Fruit fly (Drosophila melanogaster) whole organism, pupa: Measurements from ENCODE around the gene mab-21.

Experiments used
- CG10348 ChIP-seq: fragments of 200-800 bp; sonication (Bioruptor generic); IDR thresholded peaks from 2 replicates; pipeline ENCODE4 v1.3.6; 2022; ENCODE audit warnings: missing biosample characterization, missing genetic modification characterization
- CG12605 ChIP-seq: fragments of 200-800 bp; sonication (Bioruptor generic); IDR thresholded peaks from 2 replicates; pipeline ENCODE4 v1.3.6; 2022; ENCODE audit warnings: missing biosample characterization, missing genetic modification characterization
- CG13204 ChIP-seq: fragments of 200-800 bp; sonication (Bioruptor generic); optimal IDR thresholded peaks from 2 replicates; lab custom pipeline; 2018; ENCODE audit warnings: missing biosample characterization, mild to moderate bottlenecking, missing genetic modification characterization, moderate library complexity
- CG14655 ChIP-seq: fragments of 200-800 bp; sonication (Bioruptor generic); optimal IDR thresholded peaks from 3 replicates; lab custom pipeline; 2017; ENCODE audit warnings: mild to moderate bottlenecking, missing biosample characterization, missing genetic modification reagents, missing genetic modification characterization
- CG15710 ChIP-seq: fragments of 200-800 bp; sonication (Bioruptor generic); optimal IDR thresholded peaks from 2 replicates; lab custom pipeline; 2018; ENCODE audit warnings: missing biosample characterization, mild to moderate bottlenecking, missing genetic modification characterization, moderate library complexity
- CG17806 ChIP-seq: fragments of 200-800 bp; sonication (Bioruptor generic); optimal IDR thresholded peaks from 2 replicates; lab custom pipeline; 2018; ENCODE audit warnings: missing biosample characterization, mild to moderate bottlenecking, missing genetic modification characterization, moderate library complexity
- CG32121 ChIP-seq: fragments of 200-800 bp; sonication (Bioruptor generic); IDR thresholded peaks from 2 replicates; pipeline ENCODE4 v1.3.6; 2022; ENCODE audit warnings: missing biosample characterization, missing genetic modification characterization
- CG34367 ChIP-seq: fragments of 200-800 bp; sonication (Bioruptor generic); optimal IDR thresholded peaks from 2 replicates; lab custom pipeline; 2018; ENCODE audit warnings: missing biosample characterization, mild to moderate bottlenecking, missing genetic modification characterization
- CG4496 ChIP-seq: fragments of 200-800 bp; sonication (Bioruptor generic); IDR thresholded peaks from 3 replicates; pipeline ENCODE4 v1.3.6; 2022; ENCODE audit warnings: missing biosample characterization, missing genetic modification characterization
- CG8159 ChIP-seq: fragments of 200-800 bp; sonication (Bioruptor generic); optimal IDR thresholded peaks from 3 replicates; lab custom pipeline; 2018; ENCODE audit warnings: missing biosample characterization, mild to moderate bottlenecking, missing genetic modification characterization, moderate library complexity
- CG8301 ChIP-seq: fragments of 200-800 bp; sonication (Bioruptor generic); optimal IDR thresholded peaks from 2 replicates; lab custom pipeline; 2018; ENCODE audit warnings: missing biosample characterization, mild to moderate bottlenecking, missing genetic modification characterization
- CG9948 ChIP-seq: fragments of 200-800 bp; sonication (Bioruptor generic); optimal IDR thresholded peaks from 2 replicates; lab custom pipeline; 2018; ENCODE audit warnings: missing biosample characterization, mild to moderate bottlenecking, missing genetic modification characterization, moderate library complexity
- D1 ChIP-seq: fragments of 200-800 bp; sonication (Bioruptor generic); optimal IDR thresholded peaks from 2 replicates; lab custom pipeline; 2018; ENCODE audit warnings: missing biosample characterization, mild to moderate bottlenecking, missing genetic modification characterization, moderate library complexity
- EcR ChIP-seq: fragments of 200-800 bp; sonication (Bioruptor generic); optimal IDR thresholded peaks from 3 replicates; lab custom pipeline; 2019; ENCODE audit warnings: missing biosample characterization, missing genetic modification characterization, mild to moderate bottlenecking, moderate library complexity, missing genetic modification reagents
- Ets98B ChIP-seq: fragments of 200-800 bp; sonication (Bioruptor generic); IDR thresholded peaks from 2 replicates; pipeline ENCODE4 v1.3.6; 2022; ENCODE audit warnings: missing biosample characterization, missing genetic modification characterization
- Pif1A ChIP-seq: fragments of 200-800 bp; sonication (Bioruptor generic); optimal IDR thresholded peaks from 3 replicates; lab custom pipeline; 2016; ENCODE audit warnings: missing biosample characterization, missing genetic modification characterization
- Pif1B ChIP-seq: fragments of 200-800 bp; sonication (Bioruptor generic); optimal IDR thresholded peaks from 3 replicates; lab custom pipeline; 2016; ENCODE audit warnings: missing biosample characterization, missing genetic modification characterization
- Snoo ChIP-seq: fragments of 200-800 bp; sonication (Bioruptor generic); optimal IDR thresholded peaks from 3 replicates; lab custom pipeline; 2017; ENCODE audit warnings: missing biosample characterization, mild to moderate bottlenecking, missing genetic modification characterization, inconsistent platforms
- fd96Ca ChIP-seq: fragments of 200-800 bp; sonication (Bioruptor generic); IDR thresholded peaks from 3 replicates; pipeline ENCODE4 v1.3.6; 2022; ENCODE audit warnings: missing biosample characterization, missing genetic modification characterization
- gl ChIP-seq: fragments of 200-800 bp; sonication (Bioruptor generic); optimal IDR thresholded peaks from 2 replicates; lab custom pipeline; 2018; ENCODE audit warnings: missing biosample characterization, mild to moderate bottlenecking, missing genetic modification characterization
- rn ChIP-seq: fragments of 200-800 bp; sonication (Bioruptor generic); IDR thresholded peaks from 2 replicates; pipeline ENCODE4 v1.3.6; 2022; ENCODE audit warnings: missing biosample characterization, missing genetic modification characterization

mab-21 gene

DNA sequence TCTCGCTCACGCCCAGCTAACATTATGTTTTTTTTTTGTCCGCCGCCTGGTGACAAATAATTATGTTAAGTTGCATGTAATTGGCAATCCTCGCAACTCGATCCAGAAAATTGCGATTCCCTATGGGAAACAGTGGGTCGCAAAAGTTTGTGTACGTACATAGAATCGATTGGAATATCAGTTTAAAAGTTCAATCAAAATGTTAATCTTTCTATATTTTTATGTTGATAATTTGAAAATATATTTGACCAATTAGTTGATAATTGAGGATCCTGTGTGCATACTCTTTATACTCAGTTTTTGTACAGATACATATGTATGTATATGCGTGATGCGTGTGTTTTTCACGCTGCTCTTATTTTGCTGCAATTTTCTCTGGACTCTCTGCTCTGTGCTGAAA lies 14.9 kb upstream of the mab-21 start:
- TF ChIP-seq CG4496 (GFP tag; lab: Robert Waterston, UW) (peak; percentile 87), fd96Ca (GFP tag; lab: Robert Waterston, UW) (peak; percentile 31; the same call in 1 of the 3 replicates), CG8301 (tag; lab: Kevin White, UChicago) (peak; percentile 56), Pif1B (peak; percentile 53), CG9948 (tag; lab: Kevin White, UChicago) (peak; percentile 54), CG17806 (tag; lab: Kevin White, UChicago) (peak; percentile 64), D1 (tag; lab: Kevin White, UChicago) (no peak), EcR (no peak), CG32121 (peak; percentile 51; the same call in 1 of the 2 replicates), rn (GFP tag; lab: Robert Waterston, UW) (0 out of 2 replicates have a peak, but pooled peaks have one; percentile 16), CG12605 (GFP tag; lab: Robert Waterston, UW) (peak; percentile 68), CG14655 (GFP tag; lab: Kevin White, UChicago) (peak; percentile 65), CG10348 (no peak), Ets98B (GFP tag; lab: Robert Waterston, UW) (peak; percentile 72), CG15710 (tag; lab: Kevin White, UChicago) (peak; percentile 71), gl (peak; percentile 43), CG34367 (tag; lab: Kevin White, UChicago) (peak; percentile 56), Pif1A (GFP tag; lab: Kevin White, UChicago) (peak; percentile 58), Snoo (tag; lab: Kevin White, UChicago) (peak; percentile 34), CG8159 (tag; lab: Kevin White, UChicago) (peak; percentile 75), CG13204 (peak; percentile 27)

DNA sequence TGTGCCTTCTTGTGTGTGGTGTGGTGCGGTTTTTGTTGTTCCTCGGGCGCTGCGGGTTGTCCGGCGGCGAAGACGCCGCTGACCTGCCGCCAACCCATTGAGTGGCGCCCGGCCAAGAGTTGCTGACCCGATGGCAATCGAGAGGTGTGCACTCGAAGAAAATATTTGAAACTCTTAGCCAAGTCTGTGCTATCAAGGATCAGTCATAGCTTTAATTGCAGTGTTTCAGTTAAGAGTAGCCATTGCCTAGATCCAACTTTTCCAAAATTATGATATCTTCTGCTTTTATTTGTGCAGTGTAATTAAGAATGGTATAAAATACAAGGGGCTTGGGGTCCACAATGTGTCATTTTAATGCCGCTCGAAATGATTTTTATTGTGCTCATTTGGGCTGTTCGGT lies 11.7 kb upstream of the mab-21 start:
- TF ChIP-seq CG10348 (no peak), Ets98B (GFP tag; lab: Robert Waterston, UW) (no peak), CG15710 (tag; lab: Kevin White, UChicago) (peak; percentile 66), D1 (tag; lab: Kevin White, UChicago) (no peak), Snoo (tag; lab: Kevin White, UChicago) (peak; percentile 27), gl (peak; percentile 11), rn (GFP tag; lab: Robert Waterston, UW) (0 out of 2 replicates have a peak, but pooled peaks have one; percentile 10), CG32121 (no peak), CG13204 (peak; percentile 6), CG34367 (tag; lab: Kevin White, UChicago) (peak; percentile 39), Pif1A (GFP tag; lab: Kevin White, UChicago) (peak; percentile 22), CG17806 (tag; lab: Kevin White, UChicago) (peak; percentile 54), fd96Ca (GFP tag; lab: Robert Waterston, UW) (no peak), CG9948 (tag; lab: Kevin White, UChicago) (peak; percentile 38), CG14655 (GFP tag; lab: Kevin White, UChicago) (no peak), EcR (peak; percentile 41), CG8301 (tag; lab: Kevin White, UChicago) (no peak), Pif1B (peak; percentile 32), CG4496 (GFP tag; lab: Robert Waterston, UW) (peak; percentile 50; the same call in 1 of the 3 replicates), CG12605 (GFP tag; lab: Robert Waterston, UW) (no peak), CG8159 (tag; lab: Kevin White, UChicago) (peak; percentile 73)
- TF ChIP-seq, all 21 proteins: peak for 13

DNA sequence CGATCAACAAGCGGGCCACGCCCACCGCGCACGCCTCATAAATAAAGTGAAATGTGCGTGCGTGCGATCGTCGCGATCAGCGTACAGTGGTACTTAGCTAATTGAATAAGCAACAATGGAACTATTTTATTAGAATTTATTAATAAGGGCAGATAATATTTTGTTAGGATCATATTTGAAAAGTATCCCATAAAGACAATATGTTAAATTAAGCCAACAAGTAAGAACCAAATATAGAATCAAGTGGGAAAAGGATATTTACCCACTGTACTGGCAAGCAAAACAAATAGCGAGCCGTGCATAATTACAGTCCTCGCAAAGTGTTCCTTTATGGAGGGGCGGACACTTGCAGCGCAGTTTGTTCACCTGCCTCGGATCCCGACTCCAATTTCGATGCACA lies 9.1 kb upstream of the mab-21 start:
- TF ChIP-seq Snoo (tag; lab: Kevin White, UChicago) (peak; percentile 29), CG8159 (tag; lab: Kevin White, UChicago) (peak; percentile 57), CG12605 (GFP tag; lab: Robert Waterston, UW) (0 out of 2 replicates have a peak, but pooled peaks have one; percentile 36), CG34367 (tag; lab: Kevin White, UChicago) (peak; percentile 23), CG4496 (GFP tag; lab: Robert Waterston, UW) (peak; percentile 27; the same call in 1 of the 3 replicates), CG9948 (tag; lab: Kevin White, UChicago) (peak; percentile 65), CG10348 (no peak), gl (no peak), CG8301 (tag; lab: Kevin White, UChicago) (peak; percentile 35), CG13204 (no peak), CG15710 (tag; lab: Kevin White, UChicago) (peak; percentile 56), D1 (tag; lab: Kevin White, UChicago) (no peak), Pif1A (GFP tag; lab: Kevin White, UChicago) (peak; percentile 51), Pif1B (peak; percentile 39), rn (GFP tag; lab: Robert Waterston, UW) (no peak), CG17806 (tag; lab: Kevin White, UChicago) (peak; percentile 67), CG14655 (GFP tag; lab: Kevin White, UChicago) (peak; percentile 65)

DNA sequence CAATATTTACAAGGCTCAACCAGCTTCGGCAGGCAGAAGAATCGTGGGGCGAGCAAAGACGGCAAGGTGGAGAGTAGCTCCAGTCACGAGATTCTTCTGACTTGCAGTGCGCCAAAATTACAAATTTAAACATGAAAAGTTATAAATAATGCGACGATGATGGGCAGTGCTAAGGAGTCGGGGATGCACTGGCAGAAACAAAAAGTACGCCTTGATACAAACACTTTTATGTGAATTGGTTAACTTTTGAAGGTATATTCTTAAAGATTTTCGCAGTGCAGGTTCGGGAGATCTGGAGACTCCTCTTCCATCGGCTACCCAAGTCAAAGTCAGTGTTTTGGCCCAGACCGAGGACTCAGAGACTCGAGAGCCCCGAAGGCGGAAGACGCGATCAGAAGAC lies 8.4 kb upstream of the mab-21 start:
- TF ChIP-seq CG17806 (tag; lab: Kevin White, UChicago) = peak; percentile 8
- peak; percentile 1 for TF ChIP-seq CG8159 (tag; lab: Kevin White, UChicago)
- TF ChIP-seq CG15710 (tag; lab: Kevin White, UChicago) = no peak
- TF ChIP-seq Snoo (tag; lab: Kevin White, UChicago) = peak; percentile 17
- 0 out of 3 replicates have a peak, but pooled peaks have one; percentile 12 for TF ChIP-seq fd96Ca (GFP tag; lab: Robert Waterston, UW)
- TF ChIP-seq, all 21 proteins: peak for 4

DNA sequence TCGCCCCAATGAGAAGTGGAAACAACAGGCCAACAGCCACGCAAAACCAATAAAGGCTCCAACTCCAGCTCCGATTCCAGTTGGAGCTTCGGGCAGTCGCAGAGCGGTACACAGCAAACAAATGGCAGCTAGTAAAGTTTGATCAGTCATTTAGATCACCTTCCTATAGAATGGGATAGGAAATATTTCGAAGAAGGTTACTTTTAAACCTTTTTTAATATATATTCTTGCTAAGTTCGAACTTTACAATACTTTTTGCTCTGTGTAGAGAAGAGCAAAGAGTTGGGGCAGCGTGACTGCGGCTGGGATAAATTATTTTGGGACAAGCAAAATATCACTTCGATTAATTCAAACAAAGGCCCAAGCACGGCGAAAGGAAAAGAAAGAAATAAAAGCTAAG lies 7.3 kb upstream of the mab-21 start:
- TF ChIP-seq rn (GFP tag; lab: Robert Waterston, UW) (no peak), CG17806 (tag; lab: Kevin White, UChicago) (peak; percentile 68), Ets98B (GFP tag; lab: Robert Waterston, UW) (peak; percentile 63; the same call in 1 of the 2 replicates), CG14655 (GFP tag; lab: Kevin White, UChicago) (peak; percentile 66), CG34367 (tag; lab: Kevin White, UChicago) (peak; percentile 64), Pif1A (GFP tag; lab: Kevin White, UChicago) (peak; percentile 84), fd96Ca (GFP tag; lab: Robert Waterston, UW) (peak; percentile 63; the same call in 1 of the 3 replicates), CG4496 (GFP tag; lab: Robert Waterston, UW) (peak; percentile 62; the same call in 2 of the 3 replicates), Pif1B (peak; percentile 68), CG13204 (peak; percentile 27), CG12605 (GFP tag; lab: Robert Waterston, UW) (0 out of 2 replicates have a peak, but pooled peaks have one; percentile 13), EcR (peak; percentile 26), CG32121 (no peak), gl (peak; percentile 47), CG8301 (tag; lab: Kevin White, UChicago) (peak; percentile 48), D1 (tag; lab: Kevin White, UChicago) (no peak), CG15710 (tag; lab: Kevin White, UChicago) (peak; percentile 78), CG8159 (tag; lab: Kevin White, UChicago) (peak; percentile 82), CG9948 (tag; lab: Kevin White, UChicago) (peak; percentile 56), CG10348 (no peak), Snoo (tag; lab: Kevin White, UChicago) (peak; percentile 78)
